Worm (Caenorhabditis elegans) whole organism, L2 larva: ENCODE data around the gene Y41D4B.6.

Source experiments
- C34F6.9 ChIP-seq: fragments of 150-350 bp; optimal IDR thresholded peaks from 2 replicates; lab custom pipeline; 2014; ENCODE audit warnings: missing biosample characterization, missing genetic modification characterization
- F13H6.1 ChIP-seq: sonication (generic microtip); optimal IDR thresholded peaks from 2 replicates; lab custom pipeline; 2016; ENCODE audit warnings: missing genetic modification characterization, missing compliant biosample characterization
- Y55F3AM.14 ChIP-seq: fragments of 200-800 bp; sonication (Bioruptor generic); optimal IDR thresholded peaks from 2 replicates; lab custom pipeline; 2018; ENCODE audit warnings: mild to moderate bottlenecking, missing genetic modification characterization, missing compliant biosample characterization
- ZK546.5 ChIP-seq: sonication (generic microtip); optimal IDR thresholded peaks from 2 replicates; lab custom pipeline; 2017; ENCODE audit warnings: missing biosample characterization, missing genetic modification characterization
- alr-1 ChIP-seq: fragments of 150-350 bp; optimal IDR thresholded peaks from 2 replicates; lab custom pipeline; 2014; ENCODE audit warnings: missing biosample characterization, missing genetic modification characterization
- aly-2 ChIP-seq: fragments of 150-350 bp; optimal IDR thresholded peaks from 2 replicates; lab custom pipeline; 2014; ENCODE audit warnings: missing biosample characterization, missing genetic modification characterization
- blmp-1 ChIP-seq: sonication (generic microtip); optimal IDR thresholded peaks from 2 replicates; lab custom pipeline; 2017; ENCODE audit warnings: missing genetic modification characterization, mild to moderate bottlenecking, missing compliant biosample characterization, antibody characterized with exemption, moderate library complexity; ENCODE audit not compliant: insufficient read depth
- ceh-16 ChIP-seq: fragments of 150-350 bp; optimal IDR thresholded peaks from 2 replicates; lab custom pipeline; 2014; ENCODE audit warnings: missing biosample characterization, missing genetic modification characterization
- ceh-82 ChIP-seq: fragments of 150-350 bp; optimal IDR thresholded peaks from 2 replicates; lab custom pipeline; 2014; ENCODE audit warnings: missing biosample characterization, missing genetic modification characterization
- crh-2 ChIP-seq: sonication (generic microtip); optimal IDR thresholded peaks from 2 replicates; lab custom pipeline; 2017; ENCODE audit warnings: missing biosample characterization, missing genetic modification characterization
- dmd-4 ChIP-seq: sonication (generic microtip); optimal IDR thresholded peaks from 2 replicates; lab custom pipeline; 2017; ENCODE audit warnings: missing biosample characterization, missing genetic modification characterization
- egl-27 ChIP-seq: sonication (generic microtip); optimal IDR thresholded peaks from 3 replicates; lab custom pipeline; 2017; ENCODE audit warnings: missing biosample characterization, missing genetic modification reagents, missing genetic modification characterization
- elt-1 ChIP-seq: fragments of 150-350 bp; optimal IDR thresholded peaks from 2 replicates; lab custom pipeline; 2014; ENCODE audit warnings: missing biosample characterization, missing genetic modification characterization
- elt-3 ChIP-seq: sonication (generic microtip); optimal IDR thresholded peaks from 2 replicates; lab custom pipeline; 2017; ENCODE audit warnings: missing biosample characterization, missing genetic modification characterization
- fos-1 ChIP-seq: fragments of 150-350 bp; optimal IDR thresholded peaks from 2 replicates; lab custom pipeline; 2014; ENCODE audit warnings: missing biosample characterization, missing genetic modification characterization
- gmeb-1 ChIP-seq: fragments of 150-350 bp; optimal IDR thresholded peaks from 2 replicates; lab custom pipeline; 2014; ENCODE audit warnings: missing biosample characterization, missing genetic modification characterization
- lin-11 ChIP-seq: fragments of 150-350 bp; sonication (generic microtip); optimal IDR thresholded peaks from 2 replicates; lab custom pipeline; 2014; ENCODE audit warnings: missing biosample characterization, missing genetic modification characterization, inconsistent platforms, mixed read lengths
- lin-13 ChIP-seq: fragments of 150-350 bp; optimal IDR thresholded peaks from 2 replicates; lab custom pipeline; 2014; ENCODE audit warnings: missing biosample characterization, missing genetic modification reagents, missing genetic modification characterization
- lin-39 ChIP-seq: fragments of 150-350 bp; optimal IDR thresholded peaks from 2 replicates; lab custom pipeline; 2014; ENCODE audit warnings: missing biosample characterization, missing genetic modification reagents, missing genetic modification characterization
- lsy-2 ChIP-seq, 2 experiments: fragments of 150-350 bp in 1 of 2; sonication (generic microtip) in 1 of 2; optimal IDR thresholded peaks; 2 replicates each; lab custom pipeline; 2014 to 2017; ENCODE audit warnings: missing biosample characterization in 2 of 2, missing genetic modification characterization in 2 of 2
- mab-5 ChIP-seq: fragments of 150-350 bp; optimal IDR thresholded peaks from 2 replicates; lab custom pipeline; 2014; ENCODE audit warnings: missing biosample characterization, missing genetic modification characterization
- mbf-1 ChIP-seq: sonication (generic microtip); optimal IDR thresholded peaks from 2 replicates; lab custom pipeline; 2017; ENCODE audit warnings: missing biosample characterization, missing genetic modification characterization
- mdl-1 ChIP-seq, 2 experiments: fragments of 150-350 bp in 1 of 2; sonication (generic microtip) in 1 of 2; optimal IDR thresholded peaks; 2 replicates each; lab custom pipeline; 2017; ENCODE audit warnings: missing biosample characterization in 2 of 2, missing genetic modification characterization in 2 of 2
- nhr-12 ChIP-seq: fragments of 150-350 bp; optimal IDR thresholded peaks from 2 replicates; lab custom pipeline; 2014; ENCODE audit warnings: missing biosample characterization, missing genetic modification characterization
- nhr-129 ChIP-seq: fragments of 150-350 bp; optimal IDR thresholded peaks from 2 replicates; lab custom pipeline; 2014; ENCODE audit warnings: missing biosample characterization, missing genetic modification characterization
- nhr-21 ChIP-seq: fragments of 150-350 bp; optimal IDR thresholded peaks from 2 replicates; lab custom pipeline; 2014; ENCODE audit warnings: missing biosample characterization, missing genetic modification characterization
- nhr-25 ChIP-seq: fragments of 150-350 bp; sonication (generic microtip); optimal IDR thresholded peaks from 3 replicates; lab custom pipeline; 2014; ENCODE audit warnings: missing biosample characterization, missing genetic modification characterization
- nhr-6 ChIP-seq: fragments of 150-350 bp; optimal IDR thresholded peaks from 2 replicates; lab custom pipeline; 2014; ENCODE audit warnings: missing biosample characterization, missing genetic modification characterization
- nhr-77 ChIP-seq: fragments of 150-350 bp; optimal IDR thresholded peaks from 2 replicates; lab custom pipeline; 2014; ENCODE audit warnings: missing biosample characterization, missing genetic modification characterization
- peb-1 ChIP-seq: fragments of 150-350 bp; optimal IDR thresholded peaks from 2 replicates; lab custom pipeline; 2014; ENCODE audit warnings: missing biosample characterization, missing genetic modification characterization
- sem-4 ChIP-seq: fragments of 150-350 bp; optimal IDR thresholded peaks from 2 replicates; lab custom pipeline; 2014; ENCODE audit warnings: missing biosample characterization, missing genetic modification reagents, missing genetic modification characterization
- skn-1 ChIP-seq: sonication (generic microtip); optimal IDR thresholded peaks from 2 replicates; lab custom pipeline; 2017; ENCODE audit warnings: missing biosample characterization, missing genetic modification characterization
- sma-3 ChIP-seq: sonication (generic microtip); optimal IDR thresholded peaks from 2 replicates; lab custom pipeline; 2016; ENCODE audit warnings: missing genetic modification reagents, missing genetic modification characterization, missing compliant biosample characterization
- sma-9 ChIP-seq, 2 experiments: fragments of 150-350 bp in 1 of 2; sonication (generic microtip) in 1 of 2; optimal IDR thresholded peaks; 2 replicates each; lab custom pipeline; 2014 to 2016; ENCODE audit warnings: missing genetic modification characterization in 2 of 2, mild to moderate bottlenecking in 1 of 2, missing biosample characterization in 1 of 2, missing compliant biosample characterization in 1 of 2, missing genetic modification reagents in 1 of 2, moderate library complexity in 1 of 2
- snpc-4 ChIP-seq: fragments of 150-350 bp; optimal IDR thresholded peaks from 2 replicates; lab custom pipeline; 2014; ENCODE audit warnings: missing biosample characterization, missing genetic modification characterization
- unc-39 ChIP-seq: fragments of 150-350 bp; optimal IDR thresholded peaks from 2 replicates; lab custom pipeline; 2014; ENCODE audit warnings: missing biosample characterization, missing genetic modification characterization
- unc-55 ChIP-seq: fragments of 150-350 bp; sonication (generic microtip); optimal IDR thresholded peaks from 3 replicates; lab custom pipeline; 2014; ENCODE audit warnings: missing biosample characterization, missing genetic modification reagents, missing genetic modification characterization
- zag-1 ChIP-seq: fragments of 150-350 bp; optimal IDR thresholded peaks from 2 replicates; lab custom pipeline; 2014; ENCODE audit warnings: missing biosample characterization, missing genetic modification characterization
- ztf-11 ChIP-seq: sonication (generic microtip); optimal IDR thresholded peaks from 2 replicates; lab custom pipeline; 2017; ENCODE audit warnings: missing biosample characterization, missing genetic modification characterization
- ztf-4 ChIP-seq: fragments of 150-350 bp; optimal IDR thresholded peaks from 2 replicates; lab custom pipeline; 2014; ENCODE audit warnings: missing biosample characterization, missing genetic modification characterization

The Y41D4B.6 gene

ce11 chrIV:1633445-1633844, at the start of gene Y41D4B.6:
Gene Y41D4B.6, plus strand, starts transcription at chrIV:1633745.
- TF ChIP-seq alr-1 (tag; lab: Kevin White, UChicago): no peak
- TF ChIP-seq mdl-1 (tag; optimal IDR thresholded peaks at IDR 0.05; lab: Kevin White, UChicago): no peak
- no peak for TF ChIP-seq lin-39 (tag; lab: Kevin White, UChicago)
- no peak for TF ChIP-seq blmp-1 (tag; lab: Kevin White, UChicago)
- TF ChIP-seq skn-1 (tag; lab: Kevin White, UChicago): no peak
- no peak for TF ChIP-seq ceh-82 (tag; lab: Kevin White, UChicago)
- TF ChIP-seq egl-27 (tag; lab: Kevin White, UChicago): no peak
- TF ChIP-seq dmd-4 (tag; lab: Kevin White, UChicago): no peak
- no peak for TF ChIP-seq mbf-1

- TF ChIP-seq lsy-2 (tag; optimal IDR thresholded peaks at IDR 0.05; lab: Kevin White, UChicago): peak; percentile 80 to 89
- peak; percentile 59 for TF ChIP-seq fos-1
- peak; percentile 78 for TF ChIP-seq nhr-21 (tag; lab: Kevin White, UChicago)
- peak; percentile 86 for TF ChIP-seq lin-11 (tag; lab: Kevin White, UChicago)
- TF ChIP-seq sma-3: peak; percentile 90
- TF ChIP-seq nhr-77 (tag; lab: Kevin White, UChicago): peak; percentile 32
- TF ChIP-seq elt-1 (tag; lab: Kevin White, UChicago): no peak
- TF ChIP-seq mdl-1 (tag; optimal IDR thresholded peaks at IDR 0.05; lab: Kevin White, UChicago): peak in 1 of 2 experiments; percentile 55
- TF ChIP-seq zag-1 (tag; lab: Kevin White, UChicago): peak; percentile 48
- TF ChIP-seq sma-9 (GFP tag; optimal IDR thresholded peaks at IDR 0.05; lab: Kevin White, UChicago): no peak
- no peak for TF ChIP-seq sma-9 (tag; optimal IDR thresholded peaks at IDR 0.05; lab: Kevin White, UChicago)
- no peak for TF ChIP-seq alr-1 (tag; lab: Kevin White, UChicago)
- no peak for TF ChIP-seq elt-3 (tag; lab: Kevin White, UChicago)
- TF ChIP-seq ztf-4 (tag; lab: Kevin White, UChicago): peak; percentile 81
- TF ChIP-seq nhr-129: peak; percentile 78
- peak; percentile 6 for TF ChIP-seq skn-1 (tag; lab: Kevin White, UChicago)
- TF ChIP-seq ceh-16 (tag; lab: Kevin White, UChicago): no peak
- peak; percentile 48 for TF ChIP-seq snpc-4 (tag; lab: Kevin White, UChicago)
- peak; percentile 34 for TF ChIP-seq ztf-11 (tag; lab: Kevin White, UChicago)
- peak; percentile 78 for TF ChIP-seq sem-4 (tag; lab: Kevin White, UChicago)
- peak; percentile 89 for TF ChIP-seq nhr-25 (tag; lab: Kevin White, UChicago)
- peak; percentile 89 for TF ChIP-seq mab-5
- TF ChIP-seq lin-13 (GFP tag; lab: Kevin White, UChicago): peak; percentile 94
- TF ChIP-seq crh-2 (tag; lab: Kevin White, UChicago): peak; percentile 80
- peak; percentile 62 for TF ChIP-seq nhr-6 (tag; lab: Kevin White, UChicago)
- TF ChIP-seq aly-2 (tag; lab: Kevin White, UChicago): no peak
- TF ChIP-seq egl-27 (tag; lab: Kevin White, UChicago): peak; percentile 23
- peak; percentile 14 for TF ChIP-seq blmp-1 (tag; lab: Kevin White, UChicago)
- TF ChIP-seq C34F6.9 (tag; lab: Kevin White, UChicago): peak; percentile 74
- peak; percentile 93 for TF ChIP-seq F13H6.1
- TF ChIP-seq Y55F3AM.14 (GFP tag; lab: Kevin White, UChicago): peak; percentile 38
- TF ChIP-seq peb-1 (tag; lab: Kevin White, UChicago): no peak
- no peak for TF ChIP-seq nhr-12 (tag; lab: Kevin White, UChicago)
- TF ChIP-seq mbf-1: no peak
- TF ChIP-seq gmeb-1 (tag; lab: Kevin White, UChicago): peak; percentile 78
- no peak for TF ChIP-seq unc-39 (tag; lab: Kevin White, UChicago)
- no peak for TF ChIP-seq lin-39 (tag; lab: Kevin White, UChicago)
- TF ChIP-seq ceh-82 (tag; lab: Kevin White, UChicago): peak; percentile 44
- TF ChIP-seq unc-55 (GFP tag; lab: Kevin White, UChicago): peak; percentile 95
- no peak for TF ChIP-seq ZK546.5 (tag; lab: Kevin White, UChicago)
Measured at ce11 chrIV:1595802-1596201, 37.7 kb upstream of the Y41D4B.6 start, which contains the start of gene npp-8. Gene npp-8, minus strand, starts transcription at chrIV:1595824.
